Worm (Caenorhabditis elegans): ENCODE results near the gene ace-4.

DNA sequence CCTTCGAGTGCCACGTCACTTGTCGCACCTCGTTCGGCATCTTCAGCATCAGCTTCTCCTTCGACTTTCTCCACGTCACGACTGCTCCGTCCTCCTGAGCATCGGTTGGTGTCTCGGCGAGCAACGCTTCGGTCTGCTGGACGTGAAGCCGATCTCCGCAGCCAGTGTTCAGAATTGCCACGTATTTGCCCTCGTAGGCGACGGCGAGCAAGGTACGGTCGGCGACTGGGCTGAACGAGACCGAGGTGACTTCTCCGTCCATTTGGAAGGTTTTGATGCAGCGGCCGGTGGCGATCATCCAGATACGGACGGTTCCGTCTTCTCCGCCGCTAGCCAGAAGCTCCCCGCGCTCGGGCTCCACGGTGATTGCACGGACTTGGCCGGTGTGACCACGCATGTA, 45.6 kb upstream of the ace-4 start:
- TF ChIP-seq elt-1 (tag; optimal IDR thresholded peaks at IDR 0.05), result no peak
- no peak for TF ChIP-seq daf-12 (tag; optimal IDR thresholded peaks at IDR 0.05)
- no peak for TF ChIP-seq nhr-12 (tag; optimal IDR thresholded peaks at IDR 0.05)
- TF ChIP-seq nhr-237 (tag; optimal IDR thresholded peaks at IDR 0.05), result no peak
- TF ChIP-seq ama-1 (optimal IDR thresholded peaks at IDR 0.05), result no peak
- TF ChIP-seq tbx-2 (tag; optimal IDR thresholded peaks at IDR 0.05), result no peak
- no peak for TF ChIP-seq pqm-1 (tag; optimal IDR thresholded peaks at IDR 0.05)
- TF ChIP-seq egl-27 (tag; optimal IDR thresholded peaks at IDR 0.05), result no peak
- no peak for TF ChIP-seq ceh-16 (tag; optimal IDR thresholded peaks at IDR 0.05)
- TF ChIP-seq fkh-10 (GFP tag; optimal IDR thresholded peaks at IDR 0.05), result no peak
- no peak for TF ChIP-seq sea-2 (GFP tag; optimal IDR thresholded peaks at IDR 0.05)
- no peak for TF ChIP-seq R02D3.7 (tag; optimal IDR thresholded peaks at IDR 0.05)

All from whole organism, L3 larva.